Worm (Caenorhabditis elegans) whole organism, L4 larva: ENCODE data around the gene che-11.

Experiments used
- F37D6.2 ChIP-seq: sonication (generic microtip); optimal IDR thresholded peaks from 2 replicates; lab custom pipeline; 2016; ENCODE audit warnings: mild to moderate bottlenecking, missing genetic modification characterization, missing compliant biosample characterization
- aha-1 ChIP-seq: fragments of 150-350 bp; peaks from one replicate; lab custom pipeline; 2014; ENCODE audit warnings: missing biosample characterization, missing genetic modification characterization
- aly-2 ChIP-seq: sonication (generic microtip); optimal IDR thresholded peaks from 2 replicates; lab custom pipeline; 2018; ENCODE audit warnings: missing biosample characterization, missing genetic modification characterization
- ceh-44 ChIP-seq: fragments of 200-800 bp; sonication (Bioruptor generic); IDR thresholded peaks from 2 replicates; pipeline ENCODE4 v1.3.6; 2022; ENCODE audit warnings: missing genetic modification reagents, missing genetic modification characterization, missing compliant biosample characterization
- ces-1 ChIP-seq: fragments of 150-350 bp; sonication (generic microtip); optimal IDR thresholded peaks from 4 replicates; lab custom pipeline; 2014; ENCODE audit warnings: missing biosample characterization, missing genetic modification reagents, missing genetic modification characterization
- daf-16 ChIP-seq, 3 experiments: sonication (generic microtip); optimal IDR thresholded peaks; 2 replicates each; lab custom pipeline; 2016 to 2017; ENCODE audit warnings: missing genetic modification characterization in 3 of 3, missing genetic modification reagents in 3 of 3, mild to moderate bottlenecking in 2 of 3, missing compliant biosample characterization in 2 of 3, missing biosample characterization in 1 of 3, moderate library complexity in 1 of 3
- dmd-6 ChIP-seq: fragments of 200-800 bp; sonication (Bioruptor generic); IDR thresholded peaks from 2 replicates; pipeline ENCODE4 v1.3.6; 2022; ENCODE audit warnings: missing genetic modification reagents, missing genetic modification characterization, missing compliant biosample characterization
- dpl-1 ChIP-seq: fragments of 150-350 bp; optimal IDR thresholded peaks from 2 replicates; lab custom pipeline; 2014; ENCODE audit warnings: missing biosample characterization, missing genetic modification reagents, missing genetic modification characterization
- dve-1 ChIP-seq: sonication (generic microtip); optimal IDR thresholded peaks from 2 replicates; lab custom pipeline; 2017; ENCODE audit warnings: antibody characterized with exemption, mild to moderate bottlenecking, missing genetic modification characterization, missing compliant biosample characterization; ENCODE audit not compliant: insufficient read depth
- fkh-10 ChIP-seq: fragments of 150-350 bp; optimal IDR thresholded peaks from 2 replicates; lab custom pipeline; 2014; ENCODE audit warnings: missing biosample characterization, missing genetic modification reagents, missing genetic modification characterization
- fos-1 ChIP-seq: fragments of 150-350 bp; optimal IDR thresholded peaks from 2 replicates; lab custom pipeline; 2014; ENCODE audit warnings: missing biosample characterization, missing genetic modification characterization
- hif-1 ChIP-seq, 2 experiments: sonication (generic microtip); optimal IDR thresholded peaks; 2 replicates each; lab custom pipeline; 2016 to 2017; ENCODE audit warnings: missing compliant biosample characterization in 2 of 2, missing genetic modification characterization in 2 of 2, missing genetic modification reagents in 2 of 2, missing genotype in 2 of 2, mild to moderate bottlenecking in 1 of 2
- hlh-30 ChIP-seq: sonication (generic microtip); optimal IDR thresholded peaks from 2 replicates; lab custom pipeline; 2017; ENCODE audit warnings: antibody characterized with exemption, mild to moderate bottlenecking, missing genetic modification characterization, missing compliant biosample characterization; ENCODE audit not compliant: insufficient read depth
- hmg-1.1 ChIP-seq: fragments of 200-800 bp; sonication (Bioruptor generic); IDR thresholded peaks from 2 replicates; pipeline ENCODE4 v1.3.6; 2022; ENCODE audit warnings: missing genetic modification reagents, missing genetic modification characterization, missing compliant biosample characterization
- jun-1 ChIP-seq: fragments of 150-350 bp; optimal IDR thresholded peaks from 2 replicates; lab custom pipeline; 2014; ENCODE audit warnings: missing biosample characterization, missing genetic modification reagents, missing genetic modification characterization
- lim-7 ChIP-seq: fragments of 200-800 bp; sonication (Bioruptor generic); IDR thresholded peaks from 2 replicates; pipeline ENCODE4 v1.3.6; 2022; ENCODE audit warnings: missing genetic modification characterization, missing compliant biosample characterization
- lin-29 ChIP-seq: fragments of 200-800 bp; sonication (Bioruptor generic); IDR thresholded peaks from 2 replicates; pipeline ENCODE4 v1.3.6; 2022; ENCODE audit warnings: missing genetic modification reagents, missing genetic modification characterization, missing compliant biosample characterization
- lir-3 ChIP-seq: sonication (generic microtip); optimal IDR thresholded peaks from 2 replicates; lab custom pipeline; 2016; ENCODE audit warnings: mild to moderate bottlenecking, missing genetic modification characterization, missing compliant biosample characterization
- lsy-2 ChIP-seq, 2 experiments: fragments of 150-350 bp in 1 of 2; sonication (generic microtip) in 1 of 2; optimal IDR thresholded peaks; 2 replicates each; lab custom pipeline; 2014 to 2017; ENCODE audit warnings: missing biosample characterization in 2 of 2, missing genetic modification characterization in 2 of 2
- madf-5 ChIP-seq, 2 experiments: fragments of 200-800 bp; sonication (Bioruptor generic); IDR thresholded peaks; 2 replicates each; pipeline ENCODE4 v1.3.6; 2022; ENCODE audit warnings: missing compliant biosample characterization in 2 of 2, missing genetic modification characterization in 2 of 2
- madf-9 ChIP-seq: fragments of 200-800 bp; sonication (Bioruptor generic); conservative IDR thresholded peaks from 2 replicates; pipeline ENCODE4 v1.3.6; 2022; ENCODE audit warnings: missing genetic modification reagents, missing genetic modification characterization, missing compliant biosample characterization
- mdl-1 ChIP-seq, 2 experiments: fragments of 150-350 bp in 1 of 2; sonication (generic microtip) in 1 of 2; optimal IDR thresholded peaks; 2 replicates each; lab custom pipeline; 2014 to 2017; ENCODE audit warnings: missing biosample characterization in 2 of 2, missing genetic modification characterization in 2 of 2
- mep-1 ChIP-seq: fragments of 150-350 bp; sonication (generic microtip); optimal IDR thresholded peaks from 3 replicates; lab custom pipeline; 2014; ENCODE audit warnings: missing biosample characterization, missing genetic modification characterization
- mes-2 ChIP-seq: sonication (generic microtip); optimal IDR thresholded peaks from 2 replicates; lab custom pipeline; 2016; ENCODE audit warnings: missing genotype, mild to moderate bottlenecking, missing genetic modification characterization, missing compliant biosample characterization; ENCODE audit not compliant: poor library complexity, severe bottlenecking
- mxl-2 ChIP-seq: fragments of 200-800 bp; sonication (Bioruptor generic); conservative IDR thresholded peaks from 2 replicates; pipeline ENCODE4 v1.3.6; 2022; ENCODE audit warnings: missing genetic modification reagents, missing genetic modification characterization, missing compliant biosample characterization
- mxl-3 ChIP-seq: fragments of 200-800 bp; sonication (Bioruptor generic); optimal IDR thresholded peaks from 2 replicates; lab custom pipeline; 2018; ENCODE audit warnings: mild to moderate bottlenecking, missing genetic modification characterization, missing compliant biosample characterization
- nhr-237 ChIP-seq: sonication (generic microtip); optimal IDR thresholded peaks from 2 replicates; lab custom pipeline; 2017; ENCODE audit warnings: missing biosample characterization, missing genetic modification characterization
- nhr-28 ChIP-seq: fragments of 150-350 bp; optimal IDR thresholded peaks from 2 replicates; lab custom pipeline; 2014; ENCODE audit warnings: missing biosample characterization, missing genetic modification characterization
- nhr-42 ChIP-seq: fragments of 200-800 bp; sonication (Bioruptor generic); IDR thresholded peaks from 2 replicates; pipeline ENCODE4 v1.3.6; 2022; ENCODE audit warnings: missing genetic modification characterization, missing compliant biosample characterization
- nhr-6 ChIP-seq: fragments of 150-350 bp; optimal IDR thresholded peaks from 2 replicates; lab custom pipeline; 2014; ENCODE audit warnings: missing biosample characterization, missing genetic modification characterization
- nhr-76 ChIP-seq: fragments of 150-350 bp; optimal IDR thresholded peaks from 2 replicates; lab custom pipeline; 2014; ENCODE audit warnings: missing biosample characterization, missing genetic modification characterization
- pqm-1 ChIP-seq: sonication (generic microtip); optimal IDR thresholded peaks from 2 replicates; lab custom pipeline; 2017; ENCODE audit warnings: missing biosample characterization, missing genetic modification characterization
- rbr-2 ChIP-seq: sonication (generic microtip); optimal IDR thresholded peaks from 2 replicates; lab custom pipeline; 2016; ENCODE audit warnings: missing genotype, missing genetic modification characterization, missing compliant biosample characterization
- snpc-4 ChIP-seq: fragments of 150-350 bp; optimal IDR thresholded peaks from 2 replicates; lab custom pipeline; 2014; ENCODE audit warnings: missing biosample characterization, missing genetic modification characterization
- vab-7 ChIP-seq: fragments of 200-800 bp; sonication (Bioruptor generic); IDR thresholded peaks from 2 replicates; pipeline ENCODE4 v1.3.6; 2022; ENCODE audit warnings: missing genetic modification reagents, missing genetic modification characterization, missing compliant biosample characterization
- zag-1 ChIP-seq: fragments of 150-350 bp; optimal IDR thresholded peaks from 2 replicates; lab custom pipeline; 2014; ENCODE audit warnings: missing biosample characterization, missing genetic modification characterization
- zfp-2 ChIP-seq: sonication (generic microtip); optimal IDR thresholded peaks from 2 replicates; lab custom pipeline; 2016; ENCODE audit warnings: mild to moderate bottlenecking, missing genetic modification characterization, missing compliant biosample characterization
- ztf-11 ChIP-seq: fragments of 150-350 bp; optimal IDR thresholded peaks from 2 replicates; lab custom pipeline; 2014; ENCODE audit warnings: missing biosample characterization, missing genetic modification characterization
- ztf-7 ChIP-seq: fragments of 150-350 bp; optimal IDR thresholded peaks from 2 replicates; lab custom pipeline; 2014; ENCODE audit warnings: missing biosample characterization, missing genetic modification characterization

The che-11 gene

DNA sequence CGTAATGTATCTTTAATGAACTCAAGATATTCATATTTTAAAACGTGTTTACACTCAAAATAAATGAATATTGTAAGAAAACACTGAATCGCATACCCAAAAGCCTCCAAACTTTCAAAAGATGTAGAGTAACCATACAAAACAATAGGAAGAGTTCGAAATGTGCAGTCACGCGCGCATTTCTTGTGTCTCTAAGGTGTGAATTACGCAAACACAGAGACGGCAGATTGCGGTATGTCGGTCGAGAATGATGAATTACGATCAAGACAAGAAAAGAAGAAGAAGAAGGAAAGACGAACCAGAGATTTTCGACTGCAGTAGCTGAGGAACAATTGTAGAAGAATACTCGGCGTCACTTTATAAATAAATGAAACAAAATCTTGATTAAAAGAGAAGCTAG lies 39.1 kb downstream of the che-11 start, which contains the start of gene lhpp-1:
TSS of gene lhpp-1 (minus strand) at position 354 of the 400 bp plus-strand sequence.
- TF ChIP-seq F37D6.2 (tag; lab: Kevin White, UChicago) (no peak), rbr-2 (tag; lab: Kevin White, UChicago) (no peak), ceh-44 (no peak), nhr-6 (tag; lab: Kevin White, UChicago) (peak; percentile 53), lin-29 (no peak), aha-1 (tag; lab: Kevin White, UChicago) (peak; percentile 23), ztf-11 (no peak), aly-2 (tag; lab: Kevin White, UChicago) (no peak), nhr-76 (tag; lab: Kevin White, UChicago) (no peak), mes-2 (tag; lab: Kevin White, UChicago) (peak; percentile 19), zfp-2 (tag; lab: Kevin White, UChicago) (no peak), madf-5 (GFP tag; IDR thresholded peaks at IDR 0.05; lab: Robert Waterston, UW) (no peak), nhr-237 (tag; lab: Kevin White, UChicago) (no peak), dpl-1 (peak; percentile 11), fkh-10 (GFP tag; lab: Kevin White, UChicago) (no peak), lsy-2 (tag; optimal IDR thresholded peaks at IDR 0.05; lab: Kevin White, UChicago) (no peak), hlh-30 (tag; lab: Kevin White, UChicago) (peak; percentile 56), mxl-2 (GFP tag; lab: Robert Waterston, UW) (no peak), nhr-28 (tag; lab: Kevin White, UChicago) (peak; percentile 46)

ce11 chrV:12106841-12107240 lies 43.7 kb downstream of the che-11 start, which contains the start of gene nhr-136:
Gene nhr-136, plus strand, starts transcription at chrV:12107141.
- TF ChIP-seq nhr-28 (tag; lab: Kevin White, UChicago), result peak; percentile 42
- no peak for TF ChIP-seq vab-7 (GFP tag; lab: Robert Waterston, UW)
- TF ChIP-seq daf-16 (GFP tag; optimal IDR thresholded peaks at IDR 0.05; lab: Kevin White, UChicago), result no peak
- peak; percentile 5 for TF ChIP-seq daf-16 (tag; optimal IDR thresholded peaks at IDR 0.05; lab: Kevin White, UChicago)
- no peak for TF ChIP-seq lin-29
- no peak for TF ChIP-seq snpc-4 (tag; lab: Kevin White, UChicago)
- TF ChIP-seq mxl-3 (GFP tag; lab: Kevin White, UChicago), result peak; percentile 39
- TF ChIP-seq dve-1, result peak; percentile 26

DNA sequence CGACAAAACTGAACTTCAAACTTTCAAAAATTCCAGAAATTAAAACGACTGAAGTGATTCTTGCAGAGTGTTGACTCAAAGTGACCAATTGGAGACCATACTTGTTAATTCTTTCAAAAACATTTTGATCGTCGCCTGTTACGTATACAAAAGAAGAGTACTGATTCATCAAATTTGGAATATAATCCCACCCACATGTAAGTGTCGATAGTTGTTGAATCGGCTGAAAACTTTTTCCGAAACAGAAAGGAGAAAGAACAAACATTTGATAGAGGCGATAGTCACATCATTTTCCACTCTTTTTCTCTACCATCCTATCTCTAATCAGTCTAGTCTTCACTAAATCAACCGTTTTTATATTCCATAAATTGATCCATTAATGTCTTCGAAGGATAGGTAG lies 46.6 kb downstream of the che-11 start, which contains the start of gene nhr-153:
TSS of gene nhr-153 (plus strand) at position 301 of the 400 bp plus-strand sequence.
- TF ChIP-seq madf-9 (GFP tag; lab: Robert Waterston, UW), result no peak
- no peak for TF ChIP-seq lir-3 (tag; lab: Kevin White, UChicago)
- no peak for TF ChIP-seq ces-1 (GFP tag; lab: Kevin White, UChicago)
- no peak for TF ChIP-seq hmg-1.1 (GFP tag; lab: Robert Waterston, UW)
- peak; percentile 19 for TF ChIP-seq nhr-28 (tag; lab: Kevin White, UChicago)
- TF ChIP-seq ztf-7 (tag; lab: Kevin White, UChicago), result no peak
- no peak for TF ChIP-seq mes-2 (tag; lab: Kevin White, UChicago)
- peak; percentile 67 for TF ChIP-seq aha-1 (tag; lab: Kevin White, UChicago)
- no peak for TF ChIP-seq lim-7
- no peak for TF ChIP-seq fos-1 (tag; lab: Kevin White, UChicago)

ce11 chrV:12100794-12101343 lies 49.6 kb downstream of the che-11 start, which contains the start of gene nhr-154:
Gene nhr-154, plus strand, starts transcription at chrV:12101293.
- TF ChIP-seq nhr-42, result no peak
- TF ChIP-seq hmg-1.1 (GFP tag; lab: Robert Waterston, UW), result peak; percentile 52; the same call in 1 of the 2 replicates
- TF ChIP-seq hif-1 (tag; optimal IDR thresholded peaks at IDR 0.05; lab: Kevin White, UChicago), result peak in 1 of 2 experiments; percentile 62
- no peak for TF ChIP-seq daf-16 (GFP tag; optimal IDR thresholded peaks at IDR 0.05; lab: Kevin White, UChicago)
- TF ChIP-seq daf-16 (tag; optimal IDR thresholded peaks at IDR 0.05; lab: Kevin White, UChicago), result peak; percentile 33
- peak in 1 of 2 experiments; percentile 49 for TF ChIP-seq lsy-2 (tag; optimal IDR thresholded peaks at IDR 0.05; lab: Kevin White, UChicago)
- peak; percentile 39 for TF ChIP-seq nhr-28 (tag; lab: Kevin White, UChicago)
- TF ChIP-seq nhr-6 (tag; lab: Kevin White, UChicago), result peak; percentile 81
- no peak for TF ChIP-seq jun-1 (tag; lab: Kevin White, UChicago)
- TF ChIP-seq zag-1 (tag; lab: Kevin White, UChicago), result no peak
- no peak for TF ChIP-seq mdl-1 (tag; optimal IDR thresholded peaks at IDR 0.05; lab: Kevin White, UChicago)
- TF ChIP-seq pqm-1 (tag; lab: Kevin White, UChicago), result peak; percentile 4
- peak; percentile 20 for TF ChIP-seq mep-1 (tag; lab: Kevin White, UChicago)
- peak; percentile 48 for TF ChIP-seq dve-1
- peak; percentile 52 for TF ChIP-seq aha-1 (tag; lab: Kevin White, UChicago)
- peak; percentile 6; the same call in 1 of the 2 replicates for TF ChIP-seq dmd-6
